Fruit fly (Drosophila melanogaster) whole organism, embryonic: ENCODE data around the gene CG44006.

Source experiments
- Ada2b ChIP-seq: fragments of 200-800 bp; sonication (Bioruptor generic); IDR thresholded peaks from 2 replicates; pipeline ENCODE4 v1.3.6; 2022; ENCODE audit warnings: missing biosample characterization, missing genetic modification characterization
- BEAF-32 ChIP-seq: fragments of 200-800 bp; sonication (Bioruptor generic); optimal IDR thresholded peaks from 3 replicates; lab custom pipeline; 2017; ENCODE audit warnings: missing biosample characterization, missing genetic modification characterization, mild to moderate bottlenecking, moderate library complexity, missing genetic modification reagents
- Blimp-1 ChIP-seq: fragments of 200-800 bp; sonication (Bioruptor generic); optimal IDR thresholded peaks from 3 replicates; lab custom pipeline; 2018; ENCODE audit warnings: missing biosample characterization, missing genetic modification characterization, mild to moderate bottlenecking, moderate library complexity, missing genetic modification reagents
- CG10654 ChIP-seq: fragments of 200-800 bp; sonication (Bioruptor generic); optimal IDR thresholded peaks from 2 replicates; lab custom pipeline; 2016; ENCODE audit warnings: missing biosample characterization, missing genetic modification characterization
- CG10979 ChIP-seq: fragments of 200-800 bp; sonication (Bioruptor generic); optimal IDR thresholded peaks from 2 replicates; lab custom pipeline; 2018; ENCODE audit warnings: missing biosample characterization, mild to moderate bottlenecking, missing genetic modification characterization, moderate library complexity
- CG12942 ChIP-seq: fragments of 200-800 bp; sonication (Bioruptor generic); optimal IDR thresholded peaks from 3 replicates; lab custom pipeline; 2016; ENCODE audit warnings: missing biosample characterization, missing genetic modification characterization
- CG15269 ChIP-seq: fragments of 200-800 bp; sonication (Bioruptor generic); optimal IDR thresholded peaks from 2 replicates; lab custom pipeline; 2018; ENCODE audit warnings: missing biosample characterization, mild to moderate bottlenecking, missing genetic modification characterization, moderate library complexity
- CG17186 ChIP-seq: fragments of 200-800 bp; sonication (Bioruptor generic); optimal IDR thresholded peaks from 3 replicates; lab custom pipeline; 2017; ENCODE audit warnings: missing biosample characterization, missing genetic modification reagents, missing genetic modification characterization
- CG17359 ChIP-seq: fragments of 200-800 bp; sonication (Bioruptor generic); optimal IDR thresholded peaks from 3 replicates; lab custom pipeline; 2018; ENCODE audit warnings: missing biosample characterization, mild to moderate bottlenecking, missing genetic modification characterization, moderate library complexity
- CG17829 ChIP-seq: fragments of 200-800 bp; optimal IDR thresholded peaks from 2 replicates; lab custom pipeline; 2019; ENCODE audit warnings: missing biosample characterization, mild to moderate bottlenecking, missing genetic modification characterization, moderate library complexity
- CG2120 ChIP-seq: fragments of 200-800 bp; sonication (Bioruptor generic); optimal IDR thresholded peaks from 3 replicates; lab custom pipeline; 2016; ENCODE audit warnings: missing biosample characterization, missing genetic modification characterization
- CG30403 ChIP-seq: fragments of 200-800 bp; sonication (Bioruptor generic); optimal IDR thresholded peaks from 3 replicates; lab custom pipeline; 2016; ENCODE audit warnings: missing biosample characterization, missing genetic modification characterization
- CG31441 ChIP-seq: fragments of 200-800 bp; sonication (Bioruptor generic); IDR thresholded peaks from 2 replicates; pipeline ENCODE4 v1.3.6; 2022; ENCODE audit warnings: missing biosample characterization, missing genetic modification characterization
- CG4424 ChIP-seq: fragments of 200-800 bp; sonication (Bioruptor generic); optimal IDR thresholded peaks from 3 replicates; lab custom pipeline; 2016; ENCODE audit warnings: missing biosample characterization, missing genetic modification characterization
- CG7963 ChIP-seq: fragments of 200-800 bp; sonication (Bioruptor generic); IDR thresholded peaks from 3 replicates; pipeline ENCODE4 v1.3.6; 2022; ENCODE audit warnings: missing biosample characterization, missing genetic modification characterization; ENCODE audit not compliant: partially characterized antibody
- CG8281 ChIP-seq: fragments of 200-800 bp; sonication (Bioruptor generic); optimal IDR thresholded peaks from 2 replicates; lab custom pipeline; 2018; ENCODE audit warnings: missing biosample characterization, mild to moderate bottlenecking, missing genetic modification characterization, moderate library complexity
- CG9215 ChIP-seq: fragments of 200-800 bp; sonication (Bioruptor generic); IDR thresholded peaks from 2 replicates; pipeline ENCODE4 v1.3.6; 2022; ENCODE audit warnings: missing biosample characterization, missing genetic modification characterization
- Chrac-16 ChIP-seq: fragments of 200-800 bp; sonication (Bioruptor generic); optimal IDR thresholded peaks from 3 replicates; lab custom pipeline; 2016; ENCODE audit warnings: missing biosample characterization, missing genetic modification characterization
- Dbx ChIP-seq: fragments of 200-800 bp; sonication (Bioruptor generic); IDR thresholded peaks from 3 replicates; pipeline ENCODE4 v1.3.6; 2022; ENCODE audit warnings: missing biosample characterization, missing genetic modification characterization
- Doc3 ChIP-seq: fragments of 200-800 bp; sonication (Bioruptor generic); IDR thresholded peaks from 3 replicates; pipeline ENCODE4 v1.3.6; 2022; ENCODE audit warnings: missing biosample characterization, missing genetic modification characterization; ENCODE audit not compliant: partially characterized antibody
- Drgx ChIP-seq: fragments of 200-800 bp; sonication (Bioruptor generic); IDR thresholded peaks from 2 replicates; pipeline ENCODE4 v1.3.6; 2022; ENCODE audit warnings: missing biosample characterization, missing genetic modification characterization
- HLH4C ChIP-seq: fragments of 200-800 bp; sonication (Bioruptor generic); IDR thresholded peaks from 3 replicates; pipeline ENCODE4 v1.3.6; 2022; ENCODE audit warnings: missing biosample characterization, missing genetic modification characterization; ENCODE audit not compliant: partially characterized antibody
- MTF-1 ChIP-seq: fragments of 200-800 bp; sonication (Bioruptor generic); optimal IDR thresholded peaks from 2 replicates; lab custom pipeline; 2018; ENCODE audit warnings: missing biosample characterization, mild to moderate bottlenecking, missing genetic modification characterization, borderline replicate concordance
- Mad ChIP-seq: fragments of 200-800 bp; sonication (Bioruptor generic); optimal IDR thresholded peaks from 2 replicates; lab custom pipeline; 2016; ENCODE audit warnings: missing biosample characterization, missing genetic modification characterization
- Mes4 ChIP-seq: fragments of 200-800 bp; sonication (Bioruptor generic); optimal IDR thresholded peaks from 2 replicates; lab custom pipeline; 2016; ENCODE audit warnings: missing biosample characterization, missing genetic modification characterization
- Nf-YA ChIP-seq: fragments of 200-800 bp; sonication (Bioruptor generic); IDR thresholded peaks from 2 replicates; pipeline ENCODE4 v1.3.6; 2022; ENCODE audit warnings: missing biosample characterization, missing genetic modification characterization
- Ravus ChIP-seq: fragments of 200-800 bp; sonication (Bioruptor generic); IDR thresholded peaks from 2 replicates; pipeline ENCODE4 v1.3.6; 2022; ENCODE audit warnings: missing biosample characterization, missing genetic modification characterization
- Sin3A ChIP-seq: fragments of >200 bp; optimal IDR thresholded peaks from 2 replicates; lab custom pipeline; 2018
- cg ChIP-seq: fragments of 200-800 bp; sonication (Bioruptor generic); optimal IDR thresholded peaks from 3 replicates; lab custom pipeline; 2019; ENCODE audit warnings: missing biosample characterization, mild to moderate bottlenecking, missing genetic modification characterization, moderate library complexity
- ci ChIP-seq: fragments of 200-800 bp; sonication (Bioruptor generic); IDR thresholded peaks from 3 replicates; pipeline ENCODE4 v1.3.6; 2022; ENCODE audit warnings: missing biosample characterization, missing genetic modification characterization
- corto ChIP-seq: fragments of 200-800 bp; sonication (Bioruptor generic); optimal IDR thresholded peaks from 2 replicates; lab custom pipeline; 2016; ENCODE audit warnings: missing biosample characterization, mild to moderate bottlenecking, missing genetic modification characterization, moderate library complexity
- dimm ChIP-seq: fragments of 200-800 bp; sonication (Bioruptor generic); IDR thresholded peaks from 2 replicates; pipeline ENCODE4 v1.3.6; 2022; ENCODE audit warnings: missing biosample characterization, missing genetic modification characterization
- dmrt11E ChIP-seq: fragments of 200-800 bp; sonication (Bioruptor generic); optimal IDR thresholded peaks from 3 replicates; lab custom pipeline; 2018; ENCODE audit warnings: missing biosample characterization, mild to moderate bottlenecking, missing genetic modification characterization, moderate library complexity
- esg ChIP-seq: fragments of 200-800 bp; sonication (Bioruptor generic); conservative IDR thresholded peaks from 2 replicates; pipeline ENCODE4 v1.3.6; 2022; ENCODE audit warnings: missing biosample characterization, missing genetic modification characterization
- ftz-f1 ChIP-seq: fragments of 200-800 bp; sonication (Bioruptor generic); optimal IDR thresholded peaks from 2 replicates; lab custom pipeline; 2016; ENCODE audit warnings: missing biosample characterization, missing genetic modification characterization
- gt ChIP-seq: fragments of 200-800 bp; sonication (Bioruptor generic); IDR thresholded peaks from 2 replicates; pipeline ENCODE4 v1.3.6; 2022; ENCODE audit warnings: missing biosample characterization, missing genetic modification characterization
- hb ChIP-seq: fragments of 200-800 bp; sonication (Bioruptor generic); IDR thresholded peaks from 3 replicates; pipeline ENCODE4 v1.3.6; 2022; ENCODE audit warnings: missing biosample characterization, missing genetic modification characterization; ENCODE audit not compliant: partially characterized antibody
- her ChIP-seq: fragments of 200-800 bp; sonication (Bioruptor generic); optimal IDR thresholded peaks from 2 replicates; lab custom pipeline; 2016; ENCODE audit warnings: missing biosample characterization, missing genetic modification characterization
- klu ChIP-seq: fragments of 200-800 bp; sonication (Bioruptor generic); IDR thresholded peaks from 2 replicates; pipeline ENCODE4 v1.3.6; 2022; ENCODE audit warnings: missing biosample characterization, missing genetic modification characterization
- mam ChIP-seq: fragments of 200-800 bp; sonication (Bioruptor generic); optimal IDR thresholded peaks from 3 replicates; lab custom pipeline; 2016; ENCODE audit warnings: missing biosample characterization, missing genetic modification characterization
- pum ChIP-seq: fragments of 200-800 bp; sonication (Bioruptor generic); optimal IDR thresholded peaks from 2 replicates; lab custom pipeline; 2016; ENCODE audit warnings: missing biosample characterization, missing genetic modification characterization
- pzg ChIP-seq: fragments of 200-800 bp; sonication (Bioruptor generic); optimal IDR thresholded peaks from 3 replicates; lab custom pipeline; 2018; ENCODE audit warnings: missing biosample characterization, mild to moderate bottlenecking, missing genetic modification characterization, moderate library complexity
- repo ChIP-seq: fragments of 200-800 bp; sonication (Bioruptor generic); optimal IDR thresholded peaks from 2 replicates; lab custom pipeline; 2016; ENCODE audit warnings: missing biosample characterization, missing genetic modification characterization
- rib ChIP-seq: fragments of 200-800 bp; sonication (Bioruptor generic); IDR thresholded peaks from 2 replicates; pipeline ENCODE4 v1.3.6; 2022; ENCODE audit warnings: missing biosample characterization, missing genetic modification characterization
- ro ChIP-seq: fragments of 200-800 bp; sonication (Bioruptor generic); IDR thresholded peaks from 2 replicates; pipeline ENCODE4 v1.3.6; 2022; ENCODE audit warnings: missing biosample characterization, missing genetic modification characterization
- sd ChIP-seq: fragments of 200-800 bp; sonication (Bioruptor generic); optimal IDR thresholded peaks from 3 replicates; lab custom pipeline; 2018; ENCODE audit warnings: missing biosample characterization, mild to moderate bottlenecking, missing genetic modification characterization, moderate library complexity
- trem ChIP-seq: fragments of 200-800 bp; optimal IDR thresholded peaks from 3 replicates; lab custom pipeline; 2019; ENCODE audit warnings: missing biosample characterization, mild to moderate bottlenecking, missing genetic modification characterization, moderate library complexity
- unpg ChIP-seq: fragments of 200-800 bp; sonication (Bioruptor generic); optimal IDR thresholded peaks from 3 replicates; lab custom pipeline; 2018; ENCODE audit warnings: missing biosample characterization, mild to moderate bottlenecking, missing genetic modification characterization, moderate library complexity
- vfl ChIP-seq: fragments of 200-800 bp; sonication (Bioruptor generic); optimal IDR thresholded peaks from 2 replicates; lab custom pipeline; 2016; ENCODE audit warnings: missing biosample characterization, missing genetic modification characterization

The CG44006 gene

DNA sequence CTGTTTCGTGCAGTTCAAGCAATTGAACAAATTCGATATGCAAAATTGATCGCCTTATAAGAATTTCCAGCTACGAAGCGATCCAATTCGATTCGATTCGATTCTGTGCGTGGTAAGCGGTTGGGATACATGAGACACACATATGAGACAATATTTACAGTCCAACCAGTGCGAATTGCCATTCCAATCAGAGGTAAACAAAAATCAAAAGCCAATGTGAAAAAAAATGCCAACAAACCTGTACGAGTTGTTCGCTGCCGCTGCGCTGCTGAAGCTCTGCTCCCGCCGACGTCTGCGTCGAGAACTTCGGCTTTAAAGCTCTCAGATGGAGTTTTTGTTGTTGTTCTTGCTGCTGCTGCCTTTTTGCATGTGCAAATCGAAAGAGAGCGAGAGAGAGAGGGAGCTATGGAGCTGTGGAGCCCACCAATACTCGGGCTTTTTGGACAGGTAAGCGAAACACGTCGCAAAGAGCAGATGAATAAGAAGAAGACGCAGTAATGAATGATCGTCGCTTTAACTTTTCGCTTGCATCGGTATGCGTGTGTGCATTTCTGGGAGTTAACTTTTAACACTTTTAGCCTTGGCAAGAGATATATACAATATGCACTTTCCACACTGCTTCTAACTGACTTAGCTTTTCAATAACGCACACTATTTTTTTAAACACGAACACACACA lies 35.5 kb upstream of the CG44006 start (continued):
- TF ChIP-seq Doc3 (GFP tag; lab: Robert Waterston, UW), result 0 out of 3 replicates have a peak, but pooled peaks have one; percentile 35
- peak; percentile 65 for TF ChIP-seq cg (GFP tag; lab: Kevin White, UChicago)
- TF ChIP-seq sd (tag; lab: Kevin White, UChicago), result peak; percentile 8
- TF ChIP-seq rib, result 0 out of 2 replicates have a peak, but pooled peaks have one; percentile 35

- TF ChIP-seq CG12942 (no peak), hb (no peak), dimm (no peak), HLH4C (GFP tag; lab: Robert Waterston, UW) (no peak), CG17186 (GFP tag; lab: Kevin White, UChicago) (no peak), unpg (GFP tag; lab: Kevin White, UChicago) (peak; percentile 47), Ada2b (GFP tag; lab: Robert Waterston, UW) (no peak), Ravus (GFP tag; lab: Robert Waterston, UW) (no peak), dmrt11E (tag; lab: Kevin White, UChicago) (peak; percentile 64), Mad (GFP tag; lab: Kevin White, UChicago) (no peak), CG2120 (GFP tag; lab: Kevin White, UChicago) (no peak), esg (GFP tag; lab: Robert Waterston, UW) (no peak), ftz-f1 (no peak), CG31441 (GFP tag; lab: Robert Waterston, UW) (peak; percentile 59), Drgx (no peak), CG30403 (GFP tag; lab: Kevin White, UChicago) (peak; percentile 1), repo (GFP tag; lab: Kevin White, UChicago) (no peak), CG15269 (tag; lab: Kevin White, UChicago) (peak; percentile 5), corto (no peak), pzg (GFP tag; lab: Kevin White, UChicago) (no peak), trem (tag; lab: Kevin White, UChicago) (peak; percentile 45), mam (GFP tag; lab: Kevin White, UChicago) (no peak), klu (GFP tag; lab: Robert Waterston, UW) (no peak), CG4424 (GFP tag; lab: Kevin White, UChicago) (peak; percentile 25), Blimp-1 (GFP tag; lab: Kevin White, UChicago) (peak; percentile 97), Chrac-16 (GFP tag; lab: Kevin White, UChicago) (no peak), Mes4 (GFP tag; lab: Kevin White, UChicago) (no peak), CG9215 (GFP tag; lab: Robert Waterston, UW) (no peak), CG8281 (tag; lab: Kevin White, UChicago) (no peak), CG10979 (tag; lab: Kevin White, UChicago) (peak; percentile 80), BEAF-32 (GFP tag; lab: Kevin White, UChicago) (no peak), Nf-YA (GFP tag; lab: Robert Waterston, UW) (no peak), MTF-1 (GFP tag; lab: Kevin White, UChicago) (no peak), Sin3A (lab: Kevin White, UChicago) (no peak), CG10654 (GFP tag; lab: Kevin White, UChicago) (no peak), CG17829 (peak; percentile 73), her (no peak), pum (no peak), vfl (no peak), ci (GFP tag; lab: Robert Waterston, UW) (no peak), Dbx (GFP tag; lab: Robert Waterston, UW) (no peak), CG17359 (tag; lab: Kevin White, UChicago) (peak; percentile 4), ro (GFP tag; lab: Robert Waterston, UW) (no peak), gt (GFP tag; lab: Robert Waterston, UW) (no peak), CG7963 (GFP tag; lab: Robert Waterston, UW) (no peak)
These were observed 32.2 kb upstream of the CG44006 start for dm6 chr3L:18102161-18102565.
